Worm (Caenorhabditis elegans) whole organism, early embryonic: Measurements from ENCODE around the gene Y57E12B.11.

Experiments used
- B0310.2 ChIP-seq: sonication (generic microtip); optimal IDR thresholded peaks from 2 replicates; lab custom pipeline; 2016; ENCODE audit warnings: mild to moderate bottlenecking, missing genetic modification characterization, missing compliant biosample characterization
- F13C5.2 ChIP-seq: sonication (generic microtip); optimal IDR thresholded peaks from 2 replicates; lab custom pipeline; 2017; ENCODE audit warnings: mild to moderate bottlenecking, missing genetic modification characterization, inconsistent platforms, missing compliant biosample characterization
- aly-1 ChIP-seq: sonication (generic microtip); optimal IDR thresholded peaks from 2 replicates; lab custom pipeline; 2016; ENCODE audit warnings: missing genetic modification characterization, missing compliant biosample characterization
- ama-1 ChIP-seq: fragments of 150-350 bp; optimal IDR thresholded peaks from 2 replicates; lab custom pipeline; 2014
- ceh-13 ChIP-seq: fragments of 200-800 bp; sonication (Bioruptor generic); optimal IDR thresholded peaks from 2 replicates; lab custom pipeline; 2018; ENCODE audit warnings: mild to moderate bottlenecking, missing genetic modification characterization, missing compliant biosample characterization
- ceh-36 ChIP-seq: sonication (generic microtip); optimal IDR thresholded peaks from 2 replicates; lab custom pipeline; 2016; ENCODE audit warnings: missing genetic modification characterization, inconsistent platforms, missing compliant biosample characterization
- ets-7 ChIP-seq: sonication (generic microtip); optimal IDR thresholded peaks from 2 replicates; lab custom pipeline; 2016; ENCODE audit warnings: missing genotype, missing genetic modification characterization, missing compliant biosample characterization
- flt-1 ChIP-seq: fragments of 200-800 bp; sonication (Bioruptor generic); IDR thresholded peaks from 2 replicates; pipeline ENCODE4 v1.3.6; 2022; ENCODE audit warnings: missing genetic modification characterization, missing compliant biosample characterization
- hmbx-1 ChIP-seq: sonication (generic microtip); optimal IDR thresholded peaks from 2 replicates; lab custom pipeline; 2016; ENCODE audit warnings: mild to moderate bottlenecking, missing genetic modification characterization, missing compliant biosample characterization
- hmg-4 ChIP-seq: fragments of 200-800 bp; sonication (Bioruptor generic); optimal IDR thresholded peaks from 2 replicates; lab custom pipeline; 2018; ENCODE audit warnings: mild to moderate bottlenecking, missing genetic modification characterization, missing compliant biosample characterization
- hnd-1 ChIP-seq: sonication (generic microtip); optimal IDR thresholded peaks from 2 replicates; lab custom pipeline; 2016; ENCODE audit warnings: missing genetic modification characterization, missing compliant biosample characterization
- pes-1 ChIP-seq: fragments of 200-800 bp; sonication (Bioruptor generic); IDR thresholded peaks from 2 replicates; pipeline ENCODE4 v1.3.6; 2022; ENCODE audit warnings: missing genetic modification reagents, missing genetic modification characterization, missing compliant biosample characterization
- scrt-1 ChIP-seq: fragments of 200-800 bp; sonication (Bioruptor generic); IDR thresholded peaks from 2 replicates; pipeline ENCODE4 v1.3.6; 2022; ENCODE audit warnings: missing genetic modification characterization, missing compliant biosample characterization
- sea-1 ChIP-seq: fragments of 200-800 bp; sonication (Bioruptor generic); conservative IDR thresholded peaks from 2 replicates; pipeline ENCODE4 v1.3.6; 2022; ENCODE audit warnings: missing genetic modification characterization, missing compliant biosample characterization
- tbx-11 ChIP-seq: fragments of 200-800 bp; sonication (Bioruptor generic); IDR thresholded peaks from 2 replicates; pipeline ENCODE4 v1.3.6; 2022; ENCODE audit warnings: missing genetic modification characterization, missing compliant biosample characterization
- tbx-37 ChIP-seq: fragments of 200-800 bp; sonication (Bioruptor generic); conservative IDR thresholded peaks from 2 replicates; pipeline ENCODE4 v1.3.6; 2022; ENCODE audit warnings: missing genetic modification reagents, missing genetic modification characterization, missing compliant biosample characterization
- tra-4 ChIP-seq: sonication (generic microtip); optimal IDR thresholded peaks from 2 replicates; lab custom pipeline; 2017; ENCODE audit warnings: missing genetic modification characterization, missing compliant biosample characterization

The Y57E12B.11 gene

ce11 chrV:6934212-6934611 is 15.5 kb downstream of the Y57E12B.11 start, which contains the start of gene lipl-6:
Gene lipl-6 (minus strand): TSS chrV:6934312.
- no peak for TF ChIP-seq flt-1 (GFP tag; lab: Robert Waterston, UW)

ce11 chrV:6930284-6930683 is 19.4 kb downstream of the Y57E12B.11 start:
- TF ChIP-seq hnd-1 (tag; lab: Kevin White, UChicago) (no peak), B0310.2 (tag; lab: Kevin White, UChicago) (no peak), hmg-4 (GFP tag; lab: Kevin White, UChicago) (no peak), ceh-13 (GFP tag; lab: Kevin White, UChicago) (no peak), sea-1 (GFP tag; lab: Robert Waterston, UW) (no peak), tra-4 (no peak), ama-1 (no peak), pes-1 (no peak), flt-1 (GFP tag; lab: Robert Waterston, UW) (no peak), aly-1 (no peak), ets-7 (no peak)

DNA sequence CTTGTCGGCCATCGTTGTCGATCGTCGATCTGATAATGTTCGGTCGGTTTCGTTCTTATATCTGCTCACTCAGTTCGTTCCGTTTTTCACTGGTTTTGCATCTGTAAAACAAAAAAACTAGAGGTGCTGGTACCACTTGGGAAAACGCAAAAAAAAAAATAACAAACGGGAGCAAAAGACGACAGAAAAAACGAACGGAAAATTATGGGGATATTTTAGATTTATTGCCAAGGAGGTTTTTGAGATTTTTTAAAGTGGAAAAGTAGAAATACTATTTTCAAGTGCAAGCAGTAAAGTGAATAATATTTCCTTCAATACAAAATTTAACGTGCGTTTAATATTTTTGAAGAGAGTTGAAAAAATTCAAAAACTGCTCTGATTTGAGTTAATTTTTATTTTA is 20.7 kb downstream of the Y57E12B.11 start, which contains the start of gene unc-68:
TSS of gene unc-68 (minus strand) at position 101 of the 400 bp plus-strand sequence.
- TF ChIP-seq ets-7 (no peak), tbx-11 (GFP tag; lab: Robert Waterston, UW) (no peak), hnd-1 (tag; lab: Kevin White, UChicago) (no peak), pes-1 (no peak), flt-1 (GFP tag; lab: Robert Waterston, UW) (no peak), F13C5.2 (tag; lab: Kevin White, UChicago) (no peak), hmbx-1 (no peak), tra-4 (no peak), scrt-1 (GFP tag; lab: Robert Waterston, UW) (no peak), aly-1 (no peak)

- TF ChIP-seq B0310.2 (tag; lab: Kevin White, UChicago), result no peak
- TF ChIP-seq hnd-1 (tag; lab: Kevin White, UChicago), result no peak
- TF ChIP-seq ceh-36 (tag; lab: Kevin White, UChicago), result no peak
- TF ChIP-seq F13C5.2 (tag; lab: Kevin White, UChicago), result no peak
- TF ChIP-seq hmg-4 (GFP tag; lab: Kevin White, UChicago), result no peak
- TF ChIP-seq tbx-11 (GFP tag; lab: Robert Waterston, UW), result no peak
- no peak for TF ChIP-seq tra-4
- TF ChIP-seq pes-1, result no peak
These were observed 23.0 kb downstream of the Y57E12B.11 start for ce11 chrV:6926633-6927032.

ce11 chrV:6919251-6919650 is 30.4 kb downstream of the Y57E12B.11 start:
- TF ChIP-seq flt-1 (GFP tag; lab: Robert Waterston, UW) (no peak), ets-7 (no peak), hmbx-1 (no peak), scrt-1 (GFP tag; lab: Robert Waterston, UW) (no peak), tbx-37 (GFP tag; lab: Robert Waterston, UW) (no peak), ceh-36 (tag; lab: Kevin White, UChicago) (no peak), pes-1 (no peak), sea-1 (GFP tag; lab: Robert Waterston, UW) (no peak), ceh-13 (GFP tag; lab: Kevin White, UChicago) (no peak), hmg-4 (GFP tag; lab: Kevin White, UChicago) (no peak), tbx-11 (GFP tag; lab: Robert Waterston, UW) (no peak), aly-1 (no peak), hnd-1 (tag; lab: Kevin White, UChicago) (no peak), ama-1 (no peak), F13C5.2 (tag; lab: Kevin White, UChicago) (no peak), B0310.2 (tag; lab: Kevin White, UChicago) (no peak), tra-4 (no peak)

ce11 chrV:6917280-6917679 is 32.4 kb downstream of the Y57E12B.11 start:
- TF ChIP-seq F13C5.2 (tag; lab: Kevin White, UChicago) (no peak), sea-1 (GFP tag; lab: Robert Waterston, UW) (no peak), B0310.2 (tag; lab: Kevin White, UChicago) (no peak), tra-4 (no peak), pes-1 (no peak), hmg-4 (GFP tag; lab: Kevin White, UChicago) (no peak), ama-1 (no peak), ets-7 (no peak), ceh-13 (GFP tag; lab: Kevin White, UChicago) (no peak), hnd-1 (tag; lab: Kevin White, UChicago) (no peak), ceh-36 (tag; lab: Kevin White, UChicago) (no peak), flt-1 (GFP tag; lab: Robert Waterston, UW) (no peak), scrt-1 (GFP tag; lab: Robert Waterston, UW) (no peak), tbx-11 (GFP tag; lab: Robert Waterston, UW) (no peak), hmbx-1 (no peak), tbx-37 (GFP tag; lab: Robert Waterston, UW) (no peak), aly-1 (no peak)

DNA sequence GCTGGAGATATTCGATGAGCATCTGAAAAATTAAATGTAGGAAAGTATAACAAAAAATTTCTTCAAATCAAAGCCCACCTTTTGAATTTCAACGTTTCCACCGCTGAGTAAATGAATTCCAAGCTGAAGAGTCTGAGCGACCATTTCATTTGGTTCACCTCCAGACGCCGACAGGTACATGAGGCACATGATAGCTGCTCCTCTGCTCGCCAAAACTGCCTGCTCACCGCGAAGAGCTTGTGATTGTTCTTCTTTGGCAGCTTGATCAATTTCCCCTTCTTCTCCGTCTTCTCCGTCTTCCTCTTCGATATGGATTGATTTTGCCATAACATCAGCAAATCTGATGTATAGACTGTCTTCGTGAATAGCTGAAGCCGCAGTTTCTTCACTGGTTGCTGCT is 43.2 kb downstream of the Y57E12B.11 start:
- no peak for TF ChIP-seq scrt-1 (GFP tag; lab: Robert Waterston, UW)
- TF ChIP-seq ceh-36 (tag; lab: Kevin White, UChicago), result no peak
- no peak for TF ChIP-seq aly-1
- TF ChIP-seq ama-1, result no peak
- TF ChIP-seq flt-1 (GFP tag; lab: Robert Waterston, UW), result no peak
- TF ChIP-seq tbx-11 (GFP tag; lab: Robert Waterston, UW), result no peak
- no peak for TF ChIP-seq pes-1
- no peak for TF ChIP-seq sea-1 (GFP tag; lab: Robert Waterston, UW)
- TF ChIP-seq tra-4, result no peak
- no peak for TF ChIP-seq hmbx-1

DNA sequence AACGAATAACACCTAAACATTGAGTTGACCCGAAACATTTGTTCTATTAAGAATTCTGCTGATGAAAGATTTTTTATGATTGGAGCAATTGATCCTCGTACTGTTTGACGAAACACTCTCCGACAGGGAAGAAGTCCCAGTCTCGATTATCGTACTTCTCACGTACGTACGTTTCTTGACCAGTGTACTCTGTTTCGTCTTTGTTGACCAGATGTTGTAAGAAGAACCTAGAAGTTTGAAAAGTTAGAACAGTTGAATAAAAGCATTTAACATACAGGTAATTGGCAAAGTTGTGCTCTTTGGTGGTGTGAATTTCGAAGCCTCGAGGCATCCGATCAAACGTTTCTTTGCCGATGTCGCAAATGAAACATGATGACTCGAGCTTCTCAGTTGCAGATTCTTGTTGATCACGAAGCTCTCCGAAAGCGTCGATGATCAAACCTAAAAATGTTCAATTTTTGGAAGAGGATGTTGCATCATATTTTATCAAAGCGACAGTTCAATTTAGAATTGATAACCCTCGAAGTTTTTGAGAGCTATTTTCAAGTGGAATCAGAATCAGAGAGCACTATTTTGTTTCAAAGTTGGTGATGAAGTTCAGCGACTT is 47.6 kb downstream of the Y57E12B.11 start:
- TF ChIP-seq ceh-13 (GFP tag; lab: Kevin White, UChicago) (no peak), tbx-11 (GFP tag; lab: Robert Waterston, UW) (no peak), B0310.2 (tag; lab: Kevin White, UChicago) (no peak), flt-1 (GFP tag; lab: Robert Waterston, UW) (no peak), pes-1 (no peak), ama-1 (no peak), sea-1 (GFP tag; lab: Robert Waterston, UW) (no peak), tra-4 (no peak)
